Worm (Caenorhabditis elegans) whole organism, early embryonic: ENCODE measurements around the gene fbxc-21.

Source experiments
- ama-1 ChIP-seq: fragments of 150-350 bp; optimal IDR thresholded peaks from 2 replicates; lab custom pipeline; 2014
- ceh-36 ChIP-seq: sonication (generic microtip); optimal IDR thresholded peaks from 2 replicates; lab custom pipeline; 2016; ENCODE audit warnings: missing genetic modification characterization, inconsistent platforms, missing compliant biosample characterization
- flt-1 ChIP-seq: fragments of 200-800 bp; sonication (Bioruptor generic); IDR thresholded peaks from 2 replicates; pipeline ENCODE4 v1.3.6; 2022; ENCODE audit warnings: missing genetic modification characterization, missing compliant biosample characterization
- hmbx-1 ChIP-seq: sonication (generic microtip); optimal IDR thresholded peaks from 2 replicates; lab custom pipeline; 2016; ENCODE audit warnings: mild to moderate bottlenecking, missing genetic modification characterization, missing compliant biosample characterization
- tbx-11 ChIP-seq: fragments of 200-800 bp; sonication (Bioruptor generic); IDR thresholded peaks from 2 replicates; pipeline ENCODE4 v1.3.6; 2022; ENCODE audit warnings: missing genetic modification characterization, missing compliant biosample characterization

DNA sequence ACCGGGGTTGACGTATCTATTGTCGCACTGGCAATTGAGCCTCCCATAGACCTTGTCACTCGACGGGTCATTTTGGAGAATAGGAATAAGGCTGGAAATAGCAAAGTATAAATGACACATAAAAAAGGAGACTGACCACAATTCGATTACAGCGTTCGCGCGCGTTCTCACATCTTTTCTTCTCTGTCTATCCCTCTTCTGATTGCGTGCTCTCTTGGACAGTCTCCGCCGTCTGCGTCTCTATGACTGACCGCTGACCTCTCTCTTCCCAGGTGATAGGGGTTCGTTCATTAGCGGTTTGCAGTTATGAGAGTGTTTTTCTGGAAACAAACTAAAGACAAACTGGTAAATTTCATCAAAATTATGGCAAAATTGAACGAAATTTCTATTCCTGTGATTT, 43.6 kb upstream of the fbxc-21 start, which contains the start of gene ceh-83:
- TF ChIP-seq flt-1 (GFP tag; lab: Robert Waterston, UW) (no peak), ama-1 (no peak), tbx-11 (GFP tag; lab: Robert Waterston, UW) (no peak), ceh-36 (tag; lab: Kevin White, UChicago) (no peak), hmbx-1 (tag; lab: Kevin White, UChicago) (no peak)
